Worm (Caenorhabditis elegans): ENCODE results near the gene hadb-1.
A peak's percentile ranks its signal among the peaks of the same experiment; 100 is the strongest.

The hadb-1 gene

DNA sequence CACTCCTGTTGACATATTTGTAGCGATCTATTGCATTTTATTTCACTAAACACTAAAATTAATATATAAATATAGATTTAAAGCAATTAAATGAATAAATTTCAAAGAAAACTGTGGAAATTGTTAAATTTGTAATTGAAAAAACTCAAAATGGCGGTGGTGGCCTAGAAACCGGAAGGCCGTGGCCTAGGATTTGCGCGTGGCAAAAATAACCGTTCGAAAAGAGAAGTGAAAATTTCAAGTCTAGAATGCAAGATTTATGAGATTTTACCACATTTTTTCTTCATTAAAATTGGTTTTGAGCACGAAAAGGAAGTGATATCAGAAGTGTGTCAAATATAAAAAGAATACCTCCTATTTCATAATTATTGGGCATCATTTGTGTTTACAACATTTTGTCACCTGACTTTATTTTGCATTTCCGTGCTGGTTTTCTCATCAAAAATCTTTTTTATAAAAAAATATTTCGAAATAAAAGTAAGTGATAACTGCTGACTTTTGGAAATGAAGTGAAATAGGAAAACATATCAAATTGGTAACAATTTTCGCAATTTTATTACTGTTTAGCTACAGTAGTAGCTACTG lies 4.5 kb downstream of the hadb-1 start, which contains the start of gene fli-1:
Gene fli-1 (minus strand): TSS at position 58 of the 585 bp plus-strand sequence.
- peak; percentile 0 to 40 for TF ChIP-seq efl-1 (optimal IDR thresholded peaks at IDR 0.05)
- peak; percentile 36 to 42 for TF ChIP-seq efl-1 (GFP tag; optimal IDR thresholded peaks at IDR 0.05 in 1 of 2)
- TF ChIP-seq ceh-90 (tag; optimal IDR thresholded peaks at IDR 0.05) = peak; percentile 60
- no peak for TF ChIP-seq unc-130 (tag; optimal IDR thresholded peaks at IDR 0.05)
- TF ChIP-seq nhr-19 (GFP tag; conservative IDR thresholded peaks at IDR 0.05) = no peak
- TF ChIP-seq lir-3 (tag; optimal IDR thresholded peaks at IDR 0.05; ENCODE audit: poor library complexity) = peak; percentile 38
- TF ChIP-seq zip-4 (GFP tag; optimal IDR thresholded peaks at IDR 0.05) = no peak
- peak; percentile 45 for TF ChIP-seq nhr-47 (tag; optimal IDR thresholded peaks at IDR 0.05)
- TF ChIP-seq swsn-7 (tag; optimal IDR thresholded peaks at IDR 0.05) = peak; percentile 5
- TF ChIP-seq unc-98 (GFP tag; IDR thresholded peaks at IDR 0.05) = 0 out of 2 replicates have a peak, but pooled peaks have one; percentile 13
- TF ChIP-seq nhr-71 (tag; optimal IDR thresholded peaks at IDR 0.05) = peak; percentile 42
- no peak for TF ChIP-seq isw-1 (GFP tag; IDR thresholded peaks at IDR 0.05)
- TF ChIP-seq mep-1 (tag; optimal IDR thresholded peaks at IDR 0.05) = peak; percentile 44
- TF ChIP-seq lin-14 (GFP tag; optimal IDR thresholded peaks at IDR 0.05) = peak; percentile 82
- TF ChIP-seq dsc-1 (tag; optimal IDR thresholded peaks at IDR 0.05) = peak; percentile 3
- TF ChIP-seq tlp-1 (tag; optimal IDR thresholded peaks at IDR 0.05) = no peak
- peak; percentile 22 for TF ChIP-seq blmp-1 (tag; optimal IDR thresholded peaks at IDR 0.05)
- peak; percentile 35 for TF ChIP-seq nhr-90 (tag; optimal IDR thresholded peaks at IDR 0.05; ENCODE audit: poor library complexity)
- peak; percentile 28 for TF ChIP-seq snu-23 (GFP tag; optimal IDR thresholded peaks at IDR 0.05)
- TF ChIP-seq dpl-1 (GFP tag; optimal IDR thresholded peaks at IDR 0.05) = peak in 1 of 3 experiments; percentile 36
- peak; percentile 16 for TF ChIP-seq skn-1 (tag; optimal IDR thresholded peaks at IDR 0.05)
- peak; percentile 11 for TF ChIP-seq fkh-8 (tag; optimal IDR thresholded peaks at IDR 0.05)
- TF ChIP-seq lin-35 (GFP tag; optimal IDR thresholded peaks at IDR 0.05) = peak in 1 of 2 experiments; percentile 32
- TF ChIP-seq tbx-2 (tag; optimal IDR thresholded peaks at IDR 0.05) = no peak
- peak; percentile 7 to 33 for TF ChIP-seq lsy-2 (tag; optimal IDR thresholded peaks at IDR 0.05)
- TF ChIP-seq ztf-11 (tag; optimal IDR thresholded peaks at IDR 0.05) = peak in 1 of 2 experiments; percentile 14
- TF ChIP-seq nhr-85 (tag) = no peak
- peak; percentile 77 for TF ChIP-seq rnt-1 (tag; optimal IDR thresholded peaks at IDR 0.05)

DNA sequence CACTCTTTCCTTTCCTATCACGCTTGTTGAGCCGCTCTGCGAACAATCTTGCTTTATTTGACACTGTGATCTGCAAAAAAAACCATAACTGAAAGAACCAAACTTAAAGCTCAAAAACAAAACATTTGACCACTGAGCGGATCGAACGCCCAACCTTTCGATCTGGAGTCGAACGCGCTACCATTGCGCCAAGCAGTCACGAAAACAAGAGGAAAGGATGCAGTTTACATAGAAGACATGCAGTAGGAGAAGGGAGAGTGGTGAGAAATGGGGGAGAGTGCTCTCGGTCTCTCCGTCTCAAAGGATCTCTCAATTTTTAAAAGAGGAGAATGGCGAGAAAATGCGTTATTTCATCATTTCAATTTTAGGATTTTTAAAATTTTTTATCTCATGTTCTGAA lies 9.9 kb downstream of the hadb-1 start:
- TF ChIP-seq nhr-71 (tag; optimal IDR thresholded peaks at IDR 0.05) = peak; percentile 79
- TF ChIP-seq rnt-1 (tag; optimal IDR thresholded peaks at IDR 0.05) = peak; percentile 73
- TF ChIP-seq nhr-84 (tag; optimal IDR thresholded peaks at IDR 0.05) = no peak
- TF ChIP-seq ces-1 (GFP tag; optimal IDR thresholded peaks at IDR 0.05) = no peak
- TF ChIP-seq ama-1 (optimal IDR thresholded peaks at IDR 0.05) = peak; percentile 34
- TF ChIP-seq ceh-82 (tag; optimal IDR thresholded peaks at IDR 0.05) = peak; percentile 23 to 75 (median 51)
- TF ChIP-seq snu-23 (GFP tag; optimal IDR thresholded peaks at IDR 0.05) = peak; percentile 85
- peak; percentile 29 for TF ChIP-seq ztf-4 (tag; optimal IDR thresholded peaks at IDR 0.05)
- TF ChIP-seq unc-130 (tag; optimal IDR thresholded peaks at IDR 0.05) = no peak
- TF ChIP-seq nhr-237 (tag; optimal IDR thresholded peaks at IDR 0.05) = no peak
- peak; percentile 71 for TF ChIP-seq swsn-7 (tag; optimal IDR thresholded peaks at IDR 0.05)
- TF ChIP-seq snpc-4 (tag; optimal IDR thresholded peaks at IDR 0.05) = peak; percentile 8
- peak; percentile 75 for TF ChIP-seq dsc-1 (tag; optimal IDR thresholded peaks at IDR 0.05)
- TF ChIP-seq lin-14 (GFP tag; optimal IDR thresholded peaks at IDR 0.05) = peak; percentile 73
- TF ChIP-seq tlp-1 (tag; optimal IDR thresholded peaks at IDR 0.05) = no peak
- peak; percentile 8 for TF ChIP-seq C04F5.9 (tag; optimal IDR thresholded peaks at IDR 0.05)
- TF ChIP-seq ets-5 (GFP tag; IDR thresholded peaks at IDR 0.05) = no peak
- TF ChIP-seq Y116A8C.19 (tag; optimal IDR thresholded peaks at IDR 0.05; ENCODE audit: borderline replicate concordance) = no peak
- TF ChIP-seq F16B12.6 (tag; optimal IDR thresholded peaks at IDR 0.05) = peak; percentile 40
- TF ChIP-seq unc-62 (GFP tag; optimal IDR thresholded peaks at IDR 0.05) = no peak
- TF ChIP-seq elt-2 (tag; optimal IDR thresholded peaks at IDR 0.05) = peak; percentile 6
- TF ChIP-seq mef-2 (tag; optimal IDR thresholded peaks at IDR 0.05) = no peak
- no peak for TF ChIP-seq unc-98 (GFP tag; IDR thresholded peaks at IDR 0.05)
- TF ChIP-seq jun-1 (tag; optimal IDR thresholded peaks at IDR 0.05) = peak; percentile 61
- no peak for TF ChIP-seq vab-15 (tag; optimal IDR thresholded peaks at IDR 0.05)
- TF ChIP-seq elt-3 (tag; optimal IDR thresholded peaks at IDR 0.05) = peak in 1 of 6 experiments; percentile 43
- TF ChIP-seq hlh-4 (tag; optimal IDR thresholded peaks at IDR 0.05) = no peak
- peak; percentile 61 for TF ChIP-seq nhr-90 (tag; optimal IDR thresholded peaks at IDR 0.05; ENCODE audit: poor library complexity)
- peak; percentile 46 for TF ChIP-seq nhr-77 (tag; optimal IDR thresholded peaks at IDR 0.05)
- peak; percentile 11 for TF ChIP-seq egl-13 (tag; optimal IDR thresholded peaks at IDR 0.05)
- TF ChIP-seq irx-1 (tag; optimal IDR thresholded peaks at IDR 0.05) = peak; percentile 32
- 0 out of 2 replicates have a peak, but pooled peaks have one; percentile 19 for TF ChIP-seq ceh-88 (GFP tag; IDR thresholded peaks at IDR 0.05)
- TF ChIP-seq tbx-2 (tag; optimal IDR thresholded peaks at IDR 0.05) = peak; percentile 61

Data from whole organism, L1 larva.